Worm (Caenorhabditis elegans) whole organism, late embryonic: ENCODE results near the gene K05B2.2.

Experiments used
- C38D4.7 ChIP-seq: fragments of 200-800 bp; sonication (Bioruptor generic); optimal IDR thresholded peaks from 2 replicates; lab custom pipeline; 2018; ENCODE audit warnings: mild to moderate bottlenecking, missing genetic modification characterization, moderate library complexity, missing compliant biosample characterization
- F13H6.1 ChIP-seq: sonication (generic microtip); optimal IDR thresholded peaks from 2 replicates; lab custom pipeline; 2016; ENCODE audit warnings: missing genetic modification characterization, missing compliant biosample characterization
- K02D7.2 ChIP-seq: sonication (generic microtip); optimal IDR thresholded peaks from 2 replicates; lab custom pipeline; 2017; ENCODE audit warnings: mild to moderate bottlenecking, missing genetic modification characterization, missing compliant biosample characterization
- Y22D7AL.16 ChIP-seq: sonication (generic microtip); optimal IDR thresholded peaks from 2 replicates; lab custom pipeline; 2016; ENCODE audit warnings: missing genetic modification characterization, missing compliant biosample characterization
- ama-1 ChIP-seq: fragments of 150-350 bp; optimal IDR thresholded peaks from 2 replicates; lab custom pipeline; 2014
- ceh-14 ChIP-seq: sonication (generic microtip); optimal IDR thresholded peaks from 2 replicates; lab custom pipeline; 2016; ENCODE audit warnings: missing genotype, missing genetic modification characterization, missing compliant biosample characterization
- ceh-18 ChIP-seq: sonication (generic microtip); optimal IDR thresholded peaks from 2 replicates; lab custom pipeline; 2016; ENCODE audit warnings: missing genetic modification characterization, missing compliant biosample characterization
- ceh-19 ChIP-seq: fragments of 200-800 bp; sonication (Bioruptor generic); optimal IDR thresholded peaks from 2 replicates; lab custom pipeline; 2018; ENCODE audit warnings: mild to moderate bottlenecking, missing genetic modification characterization, missing compliant biosample characterization
- ceh-24 ChIP-seq: sonication (generic microtip); optimal IDR thresholded peaks from 2 replicates; lab custom pipeline; 2016; ENCODE audit warnings: mild to moderate bottlenecking, missing genetic modification characterization, missing compliant biosample characterization
- ceh-30 ChIP-seq: fragments of 150-350 bp; optimal IDR thresholded peaks from 2 replicates; lab custom pipeline; 2014; ENCODE audit warnings: missing biosample characterization, missing genetic modification characterization
- ceh-31 ChIP-seq: sonication (generic microtip); optimal IDR thresholded peaks from 2 replicates; lab custom pipeline; 2016; ENCODE audit warnings: missing genetic modification characterization, missing compliant biosample characterization
- ceh-48 ChIP-seq: sonication (generic microtip); optimal IDR thresholded peaks from 2 replicates; lab custom pipeline; 2016; ENCODE audit warnings: missing genetic modification characterization, inconsistent platforms, missing compliant biosample characterization
- ceh-6 ChIP-seq: fragments of 200-800 bp; sonication (Bioruptor generic); optimal IDR thresholded peaks from 2 replicates; lab custom pipeline; 2018; ENCODE audit warnings: mild to moderate bottlenecking, missing genetic modification characterization, missing compliant biosample characterization
- dmd-4 ChIP-seq: sonication (generic microtip); optimal IDR thresholded peaks from 2 replicates; lab custom pipeline; 2016; ENCODE audit warnings: borderline replicate concordance, missing genetic modification characterization, missing compliant biosample characterization
- elt-2 ChIP-seq: sonication (generic microtip); optimal IDR thresholded peaks from 2 replicates; lab custom pipeline; 2016; ENCODE audit warnings: missing genetic modification reagents, missing genetic modification characterization, missing compliant biosample characterization
- elt-4 ChIP-seq: sonication (generic microtip); optimal IDR thresholded peaks from 2 replicates; lab custom pipeline; 2016; ENCODE audit warnings: missing genetic modification characterization, missing compliant biosample characterization
- fkh-10 ChIP-seq: fragments of 150-350 bp; optimal IDR thresholded peaks from 2 replicates; lab custom pipeline; 2014; ENCODE audit warnings: missing biosample characterization, missing genetic modification reagents, missing genetic modification characterization
- gmeb-2 ChIP-seq: sonication (generic microtip); optimal IDR thresholded peaks from 2 replicates; lab custom pipeline; 2016; ENCODE audit warnings: missing genetic modification characterization, inconsistent platforms, missing compliant biosample characterization
- hlh-13 ChIP-seq: fragments of 200-800 bp; sonication (Bioruptor generic); optimal IDR thresholded peaks from 2 replicates; lab custom pipeline; 2018; ENCODE audit warnings: mild to moderate bottlenecking, missing genetic modification characterization, missing compliant biosample characterization
- hlh-30 ChIP-seq: sonication (generic microtip); optimal IDR thresholded peaks from 2 replicates; lab custom pipeline; 2017; ENCODE audit warnings: antibody characterized with exemption, missing genetic modification characterization, missing compliant biosample characterization; ENCODE audit not compliant: insufficient read depth
- hlh-6 ChIP-seq: sonication (generic microtip); optimal IDR thresholded peaks from 2 replicates; lab custom pipeline; 2016; ENCODE audit warnings: missing genotype, missing genetic modification characterization, missing compliant biosample characterization
- hlh-8 ChIP-seq: sonication (generic microtip); optimal IDR thresholded peaks from 2 replicates; lab custom pipeline; 2016; ENCODE audit warnings: missing genotype, missing genetic modification characterization, missing compliant biosample characterization
- lin-11 ChIP-seq: fragments of 200-800 bp; sonication (Bioruptor generic); optimal IDR thresholded peaks from 2 replicates; lab custom pipeline; 2018; ENCODE audit warnings: mild to moderate bottlenecking, missing genetic modification characterization, missing compliant biosample characterization
- mec-3 ChIP-seq: sonication (generic microtip); optimal IDR thresholded peaks from 2 replicates; lab custom pipeline; 2016; ENCODE audit warnings: borderline replicate concordance, missing genetic modification characterization, missing compliant biosample characterization
- nfya-1 ChIP-seq: sonication (generic microtip); optimal IDR thresholded peaks from 2 replicates; lab custom pipeline; 2017; ENCODE audit warnings: missing genetic modification characterization, mild to moderate bottlenecking, missing compliant biosample characterization, antibody characterized with exemption, moderate library complexity
- odd-2 ChIP-seq: sonication (generic microtip); optimal IDR thresholded peaks from 2 replicates; lab custom pipeline; 2017; ENCODE audit warnings: antibody characterized with exemption, mild to moderate bottlenecking, missing genetic modification characterization, missing compliant biosample characterization
- pax-1 ChIP-seq: fragments of 150-350 bp; optimal IDR thresholded peaks from 2 replicates; lab custom pipeline; 2014; ENCODE audit warnings: missing biosample characterization, missing genetic modification characterization
- pha-2 ChIP-seq: sonication (generic microtip); optimal IDR thresholded peaks from 2 replicates; lab custom pipeline; 2017; ENCODE audit warnings: mild to moderate bottlenecking, missing genetic modification characterization, missing compliant biosample characterization
- pha-4 ChIP-seq: fragments of 150-350 bp; optimal IDR thresholded peaks from 2 replicates; lab custom pipeline; 2018; ENCODE audit warnings: missing biosample characterization, missing genetic modification reagents, missing genetic modification characterization
- pqm-1 ChIP-seq: sonication (generic microtip); optimal IDR thresholded peaks from 2 replicates; lab custom pipeline; 2016; ENCODE audit warnings: missing genetic modification characterization, missing compliant biosample characterization
- pros-1 ChIP-seq: fragments of 150-350 bp; optimal IDR thresholded peaks from 2 replicates; lab custom pipeline; 2014; ENCODE audit warnings: missing biosample characterization, missing genetic modification reagents, missing genetic modification characterization
- sdc-2 ChIP-seq: sonication (generic microtip); optimal IDR thresholded peaks from 2 replicates; lab custom pipeline; 2016; ENCODE audit warnings: missing genotype, missing genetic modification characterization, missing compliant biosample characterization
- syd-9 ChIP-seq: sonication (generic microtip); optimal IDR thresholded peaks from 2 replicates; lab custom pipeline; 2016; ENCODE audit warnings: mild to moderate bottlenecking, missing genetic modification characterization, moderate library complexity, missing compliant biosample characterization
- tbx-2 ChIP-seq: sonication (generic microtip); optimal IDR thresholded peaks from 2 replicates; lab custom pipeline; 2016; ENCODE audit warnings: missing genetic modification characterization, missing compliant biosample characterization
- ttx-3 ChIP-seq: sonication (generic microtip); optimal IDR thresholded peaks from 2 replicates; lab custom pipeline; 2016; ENCODE audit warnings: missing genetic modification reagents, missing genetic modification characterization, missing compliant biosample characterization
- unc-42 ChIP-seq: sonication (generic microtip); optimal IDR thresholded peaks from 2 replicates; lab custom pipeline; 2016; ENCODE audit warnings: missing genotype, missing genetic modification characterization, missing compliant biosample characterization
- unc-86 ChIP-seq: sonication (generic microtip); optimal IDR thresholded peaks from 2 replicates; lab custom pipeline; 2016; ENCODE audit warnings: missing genetic modification characterization, missing compliant biosample characterization
- ztf-16 ChIP-seq: sonication (generic microtip); optimal IDR thresholded peaks from 2 replicates; lab custom pipeline; 2017; ENCODE audit warnings: missing genetic modification characterization, missing compliant biosample characterization

The K05B2.2 gene

DNA sequence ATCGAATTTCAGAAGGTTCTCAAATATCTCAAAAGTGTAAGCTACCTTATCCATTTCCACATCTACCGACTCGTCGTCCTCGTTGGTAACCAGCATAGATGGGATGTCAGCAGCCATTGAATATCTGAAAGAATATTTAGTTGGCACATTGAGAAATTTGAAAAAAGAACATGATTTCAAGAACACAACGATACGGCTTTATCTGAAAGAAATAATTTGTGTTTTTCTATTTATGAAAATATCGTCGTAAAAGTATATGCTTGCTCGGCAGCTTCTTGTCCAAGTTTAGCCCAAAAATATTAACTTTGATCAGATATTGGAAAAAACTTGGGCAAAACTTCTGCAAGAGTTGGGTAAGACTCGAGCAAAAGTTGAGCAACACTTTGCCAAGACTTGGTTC lies 5.2 kb upstream of the K05B2.2 start, which contains the start of gene T07F12.4:
TSS of gene T07F12.4 (minus strand) at position 130 of the 400 bp plus-strand sequence.
- TF ChIP-seq ama-1 (lab: Kevin White, UChicago) (no peak), nfya-1 (no peak), K02D7.2 (tag; lab: Kevin White, UChicago) (no peak), syd-9 (tag; lab: Kevin White, UChicago) (no peak), pros-1 (no peak), ztf-16 (no peak)

DNA sequence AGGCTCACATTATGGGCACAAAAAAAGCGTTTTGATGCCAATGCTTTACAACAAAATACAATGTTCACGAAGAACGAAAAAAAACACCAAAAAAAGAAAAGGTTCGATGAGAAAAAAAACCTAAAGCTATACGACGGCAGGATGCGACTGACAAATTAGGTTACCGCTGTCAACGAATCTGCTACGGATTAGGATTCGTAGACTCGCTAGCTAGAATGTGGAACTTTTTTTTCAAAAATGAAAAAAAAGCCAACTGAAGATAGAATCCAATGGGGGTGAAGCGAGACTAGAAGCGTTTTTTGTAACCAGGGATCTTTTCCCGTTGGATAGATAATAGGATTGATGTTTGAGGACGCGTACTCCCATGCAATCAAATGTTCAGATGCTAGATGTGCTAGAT lies 3.9 kb upstream of the K05B2.2 start:
- TF ChIP-seq ceh-14 (tag; lab: Kevin White, UChicago): no peak
- peak; percentile 76 for TF ChIP-seq unc-42 (tag; lab: Kevin White, UChicago)

DNA sequence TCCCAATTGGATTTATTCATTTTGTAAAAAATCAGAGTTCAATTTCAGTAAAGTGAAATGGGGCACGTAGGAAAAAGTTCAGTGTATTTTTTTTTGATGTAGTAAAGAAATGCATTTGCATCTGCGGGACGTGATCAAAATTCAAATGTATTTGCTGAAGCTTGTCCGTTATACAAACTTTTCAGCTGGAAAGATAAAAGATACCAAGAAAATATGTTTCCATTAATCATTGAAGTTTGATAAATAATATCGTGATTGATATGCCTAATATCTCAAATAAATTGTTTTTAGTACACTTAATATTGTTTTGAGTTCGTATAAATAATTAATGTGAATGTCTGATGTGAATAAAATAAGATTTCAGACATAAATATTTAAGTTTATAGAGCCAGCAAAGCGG lies 3.5 kb upstream of the K05B2.2 start:
- TF ChIP-seq unc-42 (tag; lab: Kevin White, UChicago) (peak; percentile 34), fkh-10 (GFP tag; lab: Kevin White, UChicago) (no peak), pha-2 (tag; lab: Kevin White, UChicago) (no peak), Y22D7AL.16 (tag; lab: Kevin White, UChicago) (no peak), dmd-4 (no peak), hlh-6 (tag; lab: Kevin White, UChicago) (no peak), pqm-1 (tag; lab: Kevin White, UChicago) (no peak)

DNA sequence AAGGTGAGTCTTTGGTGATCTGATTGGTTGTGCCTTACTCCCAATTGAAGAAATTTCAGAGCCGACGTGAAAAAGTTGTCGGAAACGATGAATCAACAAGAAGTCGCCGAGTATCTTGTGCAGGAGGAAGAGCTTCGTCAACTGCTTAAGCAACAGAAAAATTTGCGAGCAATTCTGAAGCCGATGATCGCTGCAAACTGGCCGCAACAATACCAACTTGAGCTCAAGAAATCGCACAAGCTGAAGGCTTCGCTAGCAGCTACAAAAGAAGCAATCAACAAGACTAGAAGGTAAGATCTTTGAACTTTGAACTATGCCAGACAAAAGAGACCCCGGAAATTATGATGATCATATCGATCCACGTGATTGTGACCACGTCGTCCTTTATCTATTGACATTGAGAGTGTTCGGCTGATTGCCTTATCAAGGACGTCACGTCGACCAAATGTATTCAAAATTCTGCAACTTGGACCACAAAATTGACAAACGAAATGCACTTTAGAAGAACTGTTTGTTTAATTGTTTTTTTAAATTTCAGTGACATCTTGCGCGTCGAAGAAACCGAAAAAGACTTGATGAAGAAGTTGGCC lies 5.5 kb downstream of the K05B2.2 start:
- no peak for TF ChIP-seq pha-2 (tag; lab: Kevin White, UChicago)
- TF ChIP-seq ceh-24 (tag; lab: Kevin White, UChicago): no peak
- TF ChIP-seq sdc-2 (tag; lab: Kevin White, UChicago): no peak
- no peak for TF ChIP-seq unc-86
- TF ChIP-seq elt-2: peak; percentile 68

- TF ChIP-seq lin-11 (no peak), ceh-30 (tag; lab: Kevin White, UChicago) (no peak), hlh-13 (GFP tag; lab: Kevin White, UChicago) (no peak), K02D7.2 (tag; lab: Kevin White, UChicago) (no peak), unc-86 (no peak), F13H6.1 (tag; lab: Kevin White, UChicago) (no peak), hlh-30 (no peak), pax-1 (tag; lab: Kevin White, UChicago) (no peak)
Observed at ce11 chrX:4914464-4914863, 8.6 kb downstream of the K05B2.2 start.

- TF ChIP-seq tbx-2: no peak
- no peak for TF ChIP-seq ceh-19
- no peak for TF ChIP-seq ceh-31
- no peak for TF ChIP-seq odd-2 (tag; lab: Kevin White, UChicago)
- TF ChIP-seq pqm-1 (tag; lab: Kevin White, UChicago): no peak
- TF ChIP-seq C38D4.7 (GFP tag; lab: Kevin White, UChicago): no peak
- no peak for TF ChIP-seq F13H6.1 (tag; lab: Kevin White, UChicago)
- TF ChIP-seq fkh-10 (GFP tag; lab: Kevin White, UChicago): no peak
- no peak for TF ChIP-seq ttx-3 (tag; lab: Kevin White, UChicago)
- no peak for TF ChIP-seq gmeb-2 (tag; lab: Kevin White, UChicago)
- no peak for TF ChIP-seq elt-4 (tag; lab: Kevin White, UChicago)
- TF ChIP-seq hlh-6 (tag; lab: Kevin White, UChicago): no peak
- TF ChIP-seq ceh-18 (tag; lab: Kevin White, UChicago): no peak
- TF ChIP-seq hlh-8: no peak
- no peak for TF ChIP-seq lin-11
- no peak for TF ChIP-seq mec-3
- TF ChIP-seq ceh-48 (tag; lab: Kevin White, UChicago): no peak
- no peak for TF ChIP-seq Y22D7AL.16 (tag; lab: Kevin White, UChicago)
- no peak for TF ChIP-seq ceh-6 (GFP tag; lab: Kevin White, UChicago)
- no peak for TF ChIP-seq pha-4
- TF ChIP-seq, all 69 proteins: peak for 0
Observed at ce11 chrX:4915879-4916278, 10.0 kb downstream of the K05B2.2 start, which contains the start of gene ifa-4. Gene ifa-4, minus strand, starts transcription at chrX:4915979.
